Worm (Caenorhabditis elegans): ENCODE results near the gene K07H8.11.

K07H8.11 gene

DNA sequence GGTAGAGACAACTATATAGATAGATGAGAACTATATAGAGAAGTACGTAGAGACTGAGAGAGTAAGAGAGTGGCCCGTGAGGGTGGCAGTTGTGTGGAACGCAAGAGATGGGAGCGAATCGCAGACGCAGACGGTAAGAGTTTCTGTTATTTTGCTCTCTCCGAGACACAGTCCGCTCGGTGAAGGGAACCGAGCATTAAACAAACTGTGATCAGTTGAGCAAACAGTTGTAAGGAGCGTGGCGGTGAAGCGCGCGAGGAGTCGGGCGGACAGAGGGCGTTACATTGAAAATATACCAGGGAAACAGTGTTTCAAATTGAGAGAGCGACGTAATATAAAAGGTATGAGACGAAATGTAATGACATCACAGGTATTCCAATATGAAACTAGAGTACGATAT lies 45.6 kb downstream of the K07H8.11 start:
- TF ChIP-seq W03F9.2 (tag; optimal IDR thresholded peaks at IDR 0.05), result no peak
- no peak for TF ChIP-seq dao-5 (tag; optimal IDR thresholded peaks at IDR 0.05)
- TF ChIP-seq him-1 (tag; optimal IDR thresholded peaks at IDR 0.05), result no peak

DNA sequence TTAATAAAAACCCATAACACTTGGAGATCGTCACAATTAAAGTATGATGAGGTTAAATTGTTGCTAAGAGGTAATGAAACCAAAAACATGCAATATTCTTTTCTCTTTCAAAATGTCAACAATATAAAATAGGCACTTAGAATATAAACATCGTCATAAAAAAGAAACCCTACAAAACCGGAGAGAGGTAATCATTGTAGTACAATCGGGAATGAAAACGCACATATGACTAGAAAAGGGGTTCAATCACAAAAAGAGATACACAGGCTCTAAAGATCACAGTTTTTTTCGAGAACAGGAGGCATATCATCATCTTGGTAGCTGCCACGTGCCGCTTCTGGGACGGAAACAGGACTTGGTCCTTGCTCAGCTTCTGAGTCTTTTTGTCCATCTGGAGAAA lies 48.7 kb downstream of the K07H8.11 start:
- TF ChIP-seq W03F9.2 (tag; optimal IDR thresholded peaks at IDR 0.05) (no peak), dao-5 (tag; optimal IDR thresholded peaks at IDR 0.05) (no peak), him-1 (tag; optimal IDR thresholded peaks at IDR 0.05) (no peak)

DNA sequence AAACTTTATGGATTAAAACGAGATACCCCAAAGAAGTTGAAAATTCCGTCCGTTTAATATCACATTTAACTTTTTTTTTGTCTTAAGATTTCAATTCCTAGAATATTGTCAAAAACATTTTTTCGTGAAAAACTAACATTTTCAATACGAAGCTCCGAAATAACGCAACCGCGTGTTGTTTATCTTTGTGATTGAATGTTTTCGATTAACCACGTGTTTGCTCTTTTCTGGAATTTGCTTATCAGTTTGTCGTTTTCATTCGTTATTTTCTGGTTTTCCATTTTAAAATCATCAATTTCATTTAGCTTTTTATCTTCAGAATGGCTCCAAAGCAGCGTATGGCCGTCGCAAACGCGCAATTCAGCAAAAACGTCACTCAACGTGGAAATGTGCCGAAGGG lies 49.8 kb downstream of the K07H8.11 start, which contains the start of gene serp-1.2:
serp-1.2 (plus strand) TSS at position 318 of the 400 bp plus-strand sequence.
- no peak for TF ChIP-seq him-1 (tag; optimal IDR thresholded peaks at IDR 0.05)
- no peak for TF ChIP-seq W03F9.2 (tag; optimal IDR thresholded peaks at IDR 0.05)
- no peak for TF ChIP-seq dao-5 (tag; optimal IDR thresholded peaks at IDR 0.05)

Measured in whole organism, L4/young adult.